Fruit fly (Drosophila melanogaster) whole organism, embryonic: ENCODE data around the gene tst.

Source experiments
- ATbp ChIP-seq: fragments of 200-800 bp; sonication (Bioruptor generic); optimal IDR thresholded peaks from 2 replicates; lab custom pipeline; 2017; ENCODE audit warnings: missing biosample characterization, mild to moderate bottlenecking, missing genetic modification characterization, missing genetic modification reagents
- Ada2b ChIP-seq: fragments of 200-800 bp; sonication (Bioruptor generic); IDR thresholded peaks from 2 replicates; pipeline ENCODE4 v1.3.6; 2022; ENCODE audit warnings: missing biosample characterization, missing genetic modification characterization
- Aef1 ChIP-seq: fragments of 200-800 bp; sonication (Bioruptor generic); IDR thresholded peaks from 3 replicates; pipeline ENCODE4 v1.3.6; 2022; ENCODE audit warnings: missing biosample characterization, missing genetic modification characterization
- Atf6 ChIP-seq: fragments of 200-800 bp; sonication (Bioruptor generic); IDR thresholded peaks from 2 replicates; pipeline ENCODE4 v1.3.6; 2022; ENCODE audit warnings: missing biosample characterization, missing genetic modification characterization
- Bgb ChIP-seq: fragments of 200-800 bp; sonication (Bioruptor generic); IDR thresholded peaks from 2 replicates; pipeline ENCODE4 v1.3.6; 2022; ENCODE audit warnings: missing biosample characterization, missing genetic modification characterization; ENCODE audit not compliant: partially characterized antibody
- CG10321 ChIP-seq: fragments of 200-800 bp; sonication (Bioruptor generic); IDR thresholded peaks from 2 replicates; pipeline ENCODE4 v1.3.6; 2022; ENCODE audit warnings: missing biosample characterization, missing genetic modification characterization
- CG10979 ChIP-seq: fragments of 200-800 bp; sonication (Bioruptor generic); optimal IDR thresholded peaks from 2 replicates; lab custom pipeline; 2018; ENCODE audit warnings: missing biosample characterization, mild to moderate bottlenecking, missing genetic modification characterization, moderate library complexity
- CG13624 ChIP-seq: fragments of 200-800 bp; sonication (Bioruptor generic); optimal IDR thresholded peaks from 2 replicates; lab custom pipeline; 2016; ENCODE audit warnings: missing biosample characterization, missing genetic modification characterization
- CG14667 ChIP-seq: fragments of 200-800 bp; sonication (Bioruptor generic); IDR thresholded peaks from 2 replicates; pipeline ENCODE4 v1.3.6; 2022; ENCODE audit warnings: missing biosample characterization, missing genetic modification characterization
- CG16779 ChIP-seq: fragments of 200-800 bp; sonication (Bioruptor generic); IDR thresholded peaks from 2 replicates; pipeline ENCODE4 v1.3.6; 2022; ENCODE audit warnings: missing biosample characterization, missing genetic modification characterization
- CG17385 ChIP-seq: fragments of 200-800 bp; sonication (Bioruptor generic); optimal IDR thresholded peaks from 3 replicates; lab custom pipeline; 2018; ENCODE audit warnings: missing biosample characterization, mild to moderate bottlenecking, missing genetic modification characterization
- CG17568 ChIP-seq: fragments of 200-800 bp; sonication (Bioruptor generic); optimal IDR thresholded peaks from 2 replicates; lab custom pipeline; 2018; ENCODE audit warnings: missing biosample characterization, mild to moderate bottlenecking, missing genetic modification characterization, moderate library complexity
- CG17802 ChIP-seq: fragments of 200-800 bp; sonication (Bioruptor generic); optimal IDR thresholded peaks from 2 replicates; lab custom pipeline; 2018; ENCODE audit warnings: missing biosample characterization, mild to moderate bottlenecking, missing genetic modification characterization, moderate library complexity
- CG18619 ChIP-seq: fragments of 200-800 bp; sonication (Bioruptor generic); optimal IDR thresholded peaks from 3 replicates; lab custom pipeline; 2017; ENCODE audit warnings: missing biosample characterization, mild to moderate bottlenecking, missing genetic modification characterization
- CG2116 ChIP-seq: fragments of 200-800 bp; sonication (Bioruptor generic); optimal IDR thresholded peaks from 3 replicates; lab custom pipeline; 2018; ENCODE audit warnings: missing biosample characterization, mild to moderate bottlenecking, missing genetic modification characterization
- CG2129 ChIP-seq: fragments of 200-800 bp; sonication (Bioruptor generic); IDR thresholded peaks from 2 replicates; pipeline ENCODE4 v1.3.6; 2022; ENCODE audit warnings: missing biosample characterization, missing genetic modification characterization; ENCODE audit not compliant: partially characterized antibody
- CG2199 ChIP-seq: fragments of 200-800 bp; sonication (Bioruptor generic); IDR thresholded peaks from 3 replicates; pipeline ENCODE4 v1.3.6; 2022; ENCODE audit warnings: missing biosample characterization, missing genetic modification characterization
- CG4617 ChIP-seq: fragments of 200-800 bp; sonication (Bioruptor generic); optimal IDR thresholded peaks from 3 replicates; lab custom pipeline; 2016; ENCODE audit warnings: missing biosample characterization, missing genetic modification characterization, borderline replicate concordance
- CG6175 ChIP-seq: fragments of 200-800 bp; sonication (Bioruptor generic); IDR thresholded peaks from 3 replicates; pipeline ENCODE4 v1.3.6; 2022; ENCODE audit warnings: missing biosample characterization, missing genetic modification characterization
- CG7987 ChIP-seq: fragments of 200-800 bp; sonication (Bioruptor generic); optimal IDR thresholded peaks from 2 replicates; lab custom pipeline; 2018; ENCODE audit warnings: missing biosample characterization, mild to moderate bottlenecking, missing genetic modification characterization, moderate library complexity
- CG9817 ChIP-seq: fragments of 200-800 bp; sonication (Bioruptor generic); optimal IDR thresholded peaks from 2 replicates; lab custom pipeline; 2018; ENCODE audit warnings: missing biosample characterization, mild to moderate bottlenecking, missing genetic modification characterization, moderate library complexity
- CHES-1-like ChIP-seq: fragments of 200-800 bp; sonication (Bioruptor generic); optimal IDR thresholded peaks from 2 replicates; lab custom pipeline; 2016; ENCODE audit warnings: missing biosample characterization, missing genetic modification characterization
- D19A ChIP-seq: fragments of 200-800 bp; optimal IDR thresholded peaks from 3 replicates; lab custom pipeline; 2019; ENCODE audit warnings: missing biosample characterization, mild to moderate bottlenecking, missing genetic modification characterization, moderate library complexity
- Drgx ChIP-seq: fragments of 200-800 bp; sonication (Bioruptor generic); IDR thresholded peaks from 2 replicates; pipeline ENCODE4 v1.3.6; 2022; ENCODE audit warnings: missing biosample characterization, missing genetic modification characterization
- Fer1 ChIP-seq: fragments of 200-800 bp; sonication (Bioruptor generic); optimal IDR thresholded peaks from 2 replicates; lab custom pipeline; 2017; ENCODE audit warnings: missing biosample characterization, mild to moderate bottlenecking, missing genetic modification characterization
- HHEX ChIP-seq: fragments of 200-800 bp; sonication (Bioruptor generic); optimal IDR thresholded peaks from 3 replicates; lab custom pipeline; 2017; ENCODE audit warnings: missing biosample characterization, mild to moderate bottlenecking, missing genetic modification characterization, missing genetic modification reagents
- HLH4C ChIP-seq: fragments of 200-800 bp; sonication (Bioruptor generic); IDR thresholded peaks from 3 replicates; pipeline ENCODE4 v1.3.6; 2022; ENCODE audit warnings: missing biosample characterization, missing genetic modification characterization; ENCODE audit not compliant: partially characterized antibody
- HmgZ ChIP-seq: fragments of 200-800 bp; sonication (Bioruptor generic); optimal IDR thresholded peaks from 2 replicates; lab custom pipeline; 2018; ENCODE audit warnings: missing biosample characterization, mild to moderate bottlenecking, missing genetic modification characterization
- Hr78 ChIP-seq, 2 experiments: fragments of 200-800 bp in 1 of 2; fragments of >200 bp in 1 of 2; sonication (Bioruptor generic) in 1 of 2; optimal IDR thresholded peaks; 2 replicates each; lab custom pipeline; 2017 to 2019; ENCODE audit warnings: missing biosample characterization in 2 of 2, missing genetic modification characterization in 2 of 2, mild to moderate bottlenecking in 1 of 2, moderate library complexity in 1 of 2
- Lpt ChIP-seq: fragments of >200 bp; optimal IDR thresholded peaks from 2 replicates; lab custom pipeline; 2018; ENCODE audit warnings: missing biosample characterization, missing genetic modification characterization
- Mes4 ChIP-seq: fragments of 200-800 bp; sonication (Bioruptor generic); optimal IDR thresholded peaks from 2 replicates; lab custom pipeline; 2016; ENCODE audit warnings: missing biosample characterization, missing genetic modification characterization
- Neu2 ChIP-seq: fragments of 200-800 bp; sonication (Bioruptor generic); optimal IDR thresholded peaks from 3 replicates; lab custom pipeline; 2016; ENCODE audit warnings: missing biosample characterization, missing genetic modification characterization, borderline replicate concordance
- Scr ChIP-seq: fragments of 200-800 bp; sonication (Bioruptor generic); IDR thresholded peaks from 2 replicates; pipeline ENCODE4 v1.3.6; 2022; ENCODE audit warnings: missing biosample characterization, missing genetic modification characterization; ENCODE audit not compliant: partially characterized antibody
- Spps ChIP-seq: fragments of 200-800 bp; sonication (Bioruptor generic); optimal IDR thresholded peaks from 2 replicates; lab custom pipeline; 2018; ENCODE audit warnings: missing biosample characterization, mild to moderate bottlenecking, missing genetic modification characterization
- Taf1 ChIP-seq: fragments of 200-800 bp; sonication (Bioruptor generic); IDR thresholded peaks from 2 replicates; pipeline ENCODE4 v1.3.6; 2022; ENCODE audit warnings: missing biosample characterization, missing genetic modification characterization
- ap ChIP-seq: fragments of 200-800 bp; sonication (Bioruptor generic); IDR thresholded peaks from 2 replicates; pipeline ENCODE4 v1.3.6; 2022; ENCODE audit warnings: missing biosample characterization, missing genetic modification characterization
- hbn ChIP-seq: fragments of 200-800 bp; sonication (Bioruptor generic); IDR thresholded peaks from 2 replicates; pipeline ENCODE4 v1.3.6; 2022; ENCODE audit warnings: missing biosample characterization, missing genetic modification characterization; ENCODE audit not compliant: partially characterized antibody
- ind ChIP-seq: fragments of 200-800 bp; sonication (Bioruptor generic); optimal IDR thresholded peaks from 3 replicates; lab custom pipeline; 2016; ENCODE audit warnings: missing biosample characterization, missing genetic modification characterization
- kni ChIP-seq: fragments of 200-800 bp; sonication (Bioruptor generic); optimal IDR thresholded peaks from 3 replicates; lab custom pipeline; 2017; ENCODE audit warnings: mild to moderate bottlenecking, missing biosample characterization, missing genetic modification reagents, missing genetic modification characterization
- lilli ChIP-seq: fragments of 200-800 bp; sonication (Bioruptor generic); optimal IDR thresholded peaks from 3 replicates; lab custom pipeline; 2016; ENCODE audit warnings: missing biosample characterization, missing genetic modification characterization
- luna ChIP-seq: fragments of 200-800 bp; sonication (Bioruptor generic); optimal IDR thresholded peaks from 2 replicates; lab custom pipeline; 2016; ENCODE audit warnings: missing biosample characterization, missing genetic modification characterization
- maf-S ChIP-seq: fragments of 200-800 bp; sonication (Bioruptor generic); optimal IDR thresholded peaks from 2 replicates; lab custom pipeline; 2016; ENCODE audit warnings: missing biosample characterization, missing genetic modification characterization
- otp ChIP-seq: fragments of 200-800 bp; sonication (Bioruptor generic); IDR thresholded peaks from 3 replicates; pipeline ENCODE4, ENCODE4 v1.3.6; 2022; ENCODE audit warnings: missing biosample characterization, missing genetic modification characterization
- pb ChIP-seq: fragments of 200-800 bp; sonication (Bioruptor generic); optimal IDR thresholded peaks from 3 replicates; lab custom pipeline; 2016; ENCODE audit warnings: missing biosample characterization, missing genetic modification characterization
- pho ChIP-seq: fragments of 200-800 bp; sonication (Bioruptor generic); optimal IDR thresholded peaks from 2 replicates; lab custom pipeline; 2016; ENCODE audit warnings: missing biosample characterization, missing genetic modification characterization
- ranshi ChIP-seq: fragments of 200-800 bp; sonication (Bioruptor generic); IDR thresholded peaks from 2 replicates; pipeline ENCODE4 v1.3.6; 2022; ENCODE audit warnings: missing biosample characterization, missing genetic modification characterization
- run ChIP-seq: fragments of 200-800 bp; sonication (Bioruptor generic); optimal IDR thresholded peaks from 3 replicates; lab custom pipeline; 2018; ENCODE audit warnings: missing biosample characterization, mild to moderate bottlenecking, missing genetic modification characterization
- ssp ChIP-seq: fragments of 200-800 bp; sonication (Bioruptor generic); IDR thresholded peaks from 2 replicates; pipeline ENCODE4 v1.3.6; 2022; ENCODE audit warnings: missing biosample characterization, missing genetic modification characterization
- tna ChIP-seq: fragments of 200-800 bp; sonication (Bioruptor generic); IDR thresholded peaks from 2 replicates; pipeline ENCODE4 v1.3.6; 2022; ENCODE audit warnings: missing biosample characterization, missing genetic modification characterization; ENCODE audit not compliant: partially characterized antibody
- z ChIP-seq: fragments of 200-800 bp; sonication (Bioruptor generic); IDR thresholded peaks from 3 replicates; pipeline ENCODE4 v1.3.6; 2022; ENCODE audit warnings: missing biosample characterization, missing genetic modification characterization

Gene tst

DNA sequence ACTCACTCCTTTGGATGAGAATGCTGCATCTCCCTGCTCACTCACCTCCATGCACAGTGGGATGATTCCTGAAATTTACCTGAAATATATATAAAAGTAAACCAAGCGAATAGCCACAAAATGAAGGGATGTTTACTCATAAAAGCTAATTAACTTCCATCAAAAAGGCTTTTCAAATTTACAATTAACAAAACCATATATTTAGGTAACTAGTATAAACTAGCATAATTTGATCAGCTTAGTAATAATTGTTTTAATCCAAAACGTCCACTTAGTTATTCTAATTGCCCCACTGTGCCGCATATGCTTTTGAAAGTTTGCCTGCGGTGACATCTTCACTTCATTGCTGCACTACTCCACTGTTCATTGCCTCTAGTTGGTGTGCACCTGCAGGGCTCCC lies 11.3 kb upstream of the tst start (continued):
- TF ChIP-seq HLH4C (GFP tag; lab: Robert Waterston, UW) = no peak
- TF ChIP-seq Atf6 (GFP tag; lab: Robert Waterston, UW) = peak; percentile 60; the same call in 1 of the 2 replicates
- TF ChIP-seq HHEX (GFP tag; lab: Kevin White, UChicago) = peak; percentile 47
- peak; percentile 53 for TF ChIP-seq run
- peak; percentile 83 for TF ChIP-seq Spps (tag; lab: Kevin White, UChicago)
- TF ChIP-seq CG7987 = no peak
- no peak for TF ChIP-seq Ada2b
- peak; percentile 55 for TF ChIP-seq CG9817 (tag; lab: Kevin White, UChicago)
- TF ChIP-seq pho (GFP tag; lab: Kevin White, UChicago) = no peak
- no peak for TF ChIP-seq CG6175
- TF ChIP-seq Bgb (GFP tag; lab: Robert Waterston, UW) = no peak
- 0 out of 2 replicates have a peak, but pooled peaks have one; percentile 26 for TF ChIP-seq ssp
- peak; percentile 50 for TF ChIP-seq CG18619 (GFP tag; lab: Kevin White, UChicago)
- peak; percentile 41 for TF ChIP-seq Mes4
- no peak for TF ChIP-seq CG13624 (GFP tag; lab: Kevin White, UChicago)
- TF ChIP-seq Hr78 (GFP tag; optimal IDR thresholded peaks at IDR 0.05; lab: Kevin White, UChicago) = peak in 1 of 2 experiments; percentile 46
- TF ChIP-seq Taf1 (GFP tag; lab: Robert Waterston, UW) = no peak
- TF ChIP-seq CG17568 = peak; percentile 43
- TF ChIP-seq Neu2 (GFP tag; lab: Kevin White, UChicago) = no peak
- TF ChIP-seq pb (GFP tag; lab: Kevin White, UChicago) = peak; percentile 58
- TF ChIP-seq otp (GFP tag; lab: Robert Waterston, UW) = peak; percentile 72; the same call in 2 of the 3 replicates
- TF ChIP-seq CG10979 = peak; percentile 92
- TF ChIP-seq Fer1 (GFP tag; lab: Kevin White, UChicago) = peak; percentile 9
- peak; percentile 58; the same call in 1 of the 2 replicates for TF ChIP-seq ap (GFP tag; lab: Robert Waterston, UW)
- peak; percentile 60 for TF ChIP-seq CG17385 (GFP tag; lab: Kevin White, UChicago)
- no peak for TF ChIP-seq luna
- TF ChIP-seq CG2199 (GFP tag; lab: Robert Waterston, UW) = peak; percentile 29; the same call in 1 of the 3 replicates
- TF ChIP-seq lilli (GFP tag; lab: Kevin White, UChicago) = peak; percentile 51
- no peak for TF ChIP-seq hbn
- TF ChIP-seq HmgZ (tag; lab: Kevin White, UChicago) = no peak
- no peak for TF ChIP-seq CG16779 (GFP tag; lab: Robert Waterston, UW)
- no peak for TF ChIP-seq CG2129 (GFP tag; lab: Robert Waterston, UW)
- peak; percentile 4 for TF ChIP-seq CG2116 (GFP tag; lab: Kevin White, UChicago)
- TF ChIP-seq D19A (tag; lab: Kevin White, UChicago) = peak; percentile 76
- TF ChIP-seq z (GFP tag; lab: Robert Waterston, UW) = no peak
- peak; percentile 43 for TF ChIP-seq CG17802
- peak; percentile 19; the same call in 1 of the 2 replicates for TF ChIP-seq CG14667 (GFP tag; lab: Robert Waterston, UW)
- no peak for TF ChIP-seq CG10321 (GFP tag; lab: Robert Waterston, UW)
- TF ChIP-seq Aef1 (GFP tag; lab: Robert Waterston, UW) = peak; percentile 30; the same call in 1 of the 3 replicates
- TF ChIP-seq Lpt (GFP tag; lab: Kevin White, UChicago) = no peak
- TF ChIP-seq kni (GFP tag; lab: Kevin White, UChicago) = no peak
- no peak for TF ChIP-seq tna (GFP tag; lab: Robert Waterston, UW)
- peak; percentile 50 for TF ChIP-seq CG4617 (GFP tag; lab: Kevin White, UChicago)
- no peak for TF ChIP-seq maf-S (GFP tag; lab: Kevin White, UChicago)
- TF ChIP-seq ranshi = peak; percentile 60; the same call in 1 of the 2 replicates
- TF ChIP-seq Drgx (GFP tag; lab: Robert Waterston, UW) = peak; percentile 79
- peak; percentile 13 for TF ChIP-seq CHES-1-like (GFP tag; lab: Kevin White, UChicago)
- peak; percentile 75 for TF ChIP-seq ATbp
- TF ChIP-seq ind (GFP tag; lab: Kevin White, UChicago) = peak; percentile 66
- TF ChIP-seq Scr (GFP tag; lab: Robert Waterston, UW) = no peak
